Worm (Caenorhabditis elegans): ENCODE results near the gene C26E6.12.

DNA sequence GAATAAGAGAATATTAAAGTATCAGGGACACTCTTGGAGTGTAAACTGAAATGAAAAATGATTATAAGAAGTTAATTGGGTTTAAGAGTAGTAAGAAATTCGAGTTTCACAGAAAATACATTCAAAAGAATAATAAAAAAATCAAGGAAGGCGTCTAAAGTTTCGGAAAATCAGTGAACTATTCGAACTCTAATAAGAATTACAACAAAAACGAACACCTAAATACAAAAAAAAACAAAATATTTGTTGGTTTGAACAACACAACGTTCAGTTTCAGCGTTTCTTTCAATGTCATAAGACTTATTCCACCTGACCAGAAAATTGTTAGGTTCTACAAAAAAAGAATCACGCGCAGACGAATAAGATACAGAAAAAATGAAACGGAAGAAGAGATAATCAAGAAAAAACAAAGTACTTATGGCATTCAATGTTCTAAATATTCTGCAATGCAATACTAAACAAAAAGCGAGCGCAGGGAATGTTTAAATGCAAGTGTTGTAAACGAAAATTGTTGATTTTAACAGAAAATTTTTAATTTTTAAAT lies 32.9 kb downstream of the C26E6.12 start, which contains the start of gene nhl-2:
- TF ChIP-seq nhr-11 (tag; optimal IDR thresholded peaks at IDR 0.05): no peak
- no peak for TF ChIP-seq lsy-2 (tag; optimal IDR thresholded peaks at IDR 0.05)
- TF ChIP-seq mab-5 (tag; optimal IDR thresholded peaks at IDR 0.05): no peak
- no peak for TF ChIP-seq unc-62 (GFP tag; optimal IDR thresholded peaks at IDR 0.05)
- no peak for TF ChIP-seq unc-55 (GFP tag; optimal IDR thresholded peaks at IDR 0.05)
- TF ChIP-seq lin-39 (tag; optimal IDR thresholded peaks at IDR 0.05): no peak
- TF ChIP-seq skn-1 (tag; optimal IDR thresholded peaks at IDR 0.05): no peak
- no peak for TF ChIP-seq mbf-1 (tag; optimal IDR thresholded peaks at IDR 0.05)
- TF ChIP-seq F13H6.1 (tag; optimal IDR thresholded peaks at IDR 0.05): no peak
- TF ChIP-seq nhr-25 (tag; optimal IDR thresholded peaks at IDR 0.05): no peak
- no peak for TF ChIP-seq ztf-11 (tag; optimal IDR thresholded peaks at IDR 0.05)
